Worm (Caenorhabditis elegans) whole organism, dauer: ENCODE data around the gene C56A3.4.

ENCODE experiments used
- unc-62 ChIP-seq: sonication (generic microtip); optimal IDR thresholded peaks from 2 replicates; lab custom pipeline; 2017; ENCODE audit warnings: missing biosample characterization, missing genetic modification reagents, missing genetic modification characterization

The C56A3.4 gene

ce11 chrV:13566967-13567366 lies 15.4 kb upstream of the C56A3.4 start:
- no peak for TF ChIP-seq unc-62 (GFP tag; lab: Kevin White, UChicago)

ce11 chrV:13565781-13566180 lies 14.2 kb upstream of the C56A3.4 start, which contains the start of gene slrp-1:
TSS of gene slrp-1 (plus strand) at chrV:13565863.
- TF ChIP-seq unc-62 (GFP tag; lab: Kevin White, UChicago), result no peak

- no peak for TF ChIP-seq unc-62 (GFP tag; lab: Kevin White, UChicago)
These were observed 13.6 kb upstream of the C56A3.4 start for ce11 chrV:13565197-13565596.

- TF ChIP-seq unc-62 (GFP tag; lab: Kevin White, UChicago), result no peak
These were observed 12.3 kb upstream of the C56A3.4 start, which contains the start of gene grl-17 for ce11 chrV:13563841-13564240. TSS of gene grl-17 (minus strand) at chrV:13563941.

DNA sequence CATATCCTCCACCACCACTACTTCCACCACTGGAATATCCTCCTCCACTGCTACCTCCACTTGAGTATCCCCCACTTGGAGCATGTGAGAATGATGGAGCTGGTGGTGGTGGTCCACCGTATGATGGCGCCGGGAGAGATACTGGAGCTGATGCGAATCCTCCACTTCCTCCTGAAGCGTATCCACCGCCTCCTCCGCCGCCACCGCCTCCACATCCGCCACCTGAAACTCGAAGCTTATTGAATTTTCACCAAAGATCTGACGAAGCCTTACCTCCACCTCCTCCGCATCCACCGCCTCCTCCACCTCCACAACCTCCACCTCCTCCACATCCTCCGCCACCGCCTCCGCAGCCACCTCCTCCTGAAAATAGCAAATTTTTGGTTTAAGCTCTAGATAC lies 11.2 kb upstream of the C56A3.4 start:
- no peak for TF ChIP-seq unc-62 (GFP tag; lab: Kevin White, UChicago)

- no peak for TF ChIP-seq unc-62 (GFP tag; lab: Kevin White, UChicago)
These were observed 8.4 kb upstream of the C56A3.4 start, which contains the start of gene C56A3.8 for ce11 chrV:13559978-13560377. TSS of gene C56A3.8 (plus strand) at chrV:13560278.

DNA sequence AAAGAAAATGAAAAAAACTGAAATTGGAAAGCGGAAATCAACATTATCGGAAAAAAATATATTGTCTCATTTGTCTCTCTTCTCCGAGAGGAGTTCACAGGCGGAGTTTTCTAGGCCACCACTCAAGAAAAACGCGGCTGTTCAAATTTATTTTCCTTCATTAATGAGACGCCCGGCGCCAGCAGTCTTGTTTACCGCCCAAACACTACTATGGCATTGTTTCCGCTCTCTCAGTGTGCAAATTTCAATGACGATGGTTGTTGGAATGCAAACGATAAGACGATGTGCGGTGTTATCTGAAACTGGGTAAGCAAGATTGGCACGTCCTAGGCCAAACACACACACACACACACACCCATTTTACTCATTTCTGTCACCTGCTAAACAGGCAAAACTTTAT lies 5.2 kb upstream of the C56A3.4 start, which contains the start of gene cav-2:
cav-2 (plus strand) TSS at position 359 of the 400 bp plus-strand sequence.
- TF ChIP-seq unc-62 (GFP tag; lab: Kevin White, UChicago), result no peak

ce11 chrV:13556297-13556696 lies 4.7 kb upstream of the C56A3.4 start, which contains the start of gene C56A3.6:
TSS of gene C56A3.6 (minus strand) at chrV:13556397.
- TF ChIP-seq unc-62 (GFP tag; lab: Kevin White, UChicago), result no peak

DNA sequence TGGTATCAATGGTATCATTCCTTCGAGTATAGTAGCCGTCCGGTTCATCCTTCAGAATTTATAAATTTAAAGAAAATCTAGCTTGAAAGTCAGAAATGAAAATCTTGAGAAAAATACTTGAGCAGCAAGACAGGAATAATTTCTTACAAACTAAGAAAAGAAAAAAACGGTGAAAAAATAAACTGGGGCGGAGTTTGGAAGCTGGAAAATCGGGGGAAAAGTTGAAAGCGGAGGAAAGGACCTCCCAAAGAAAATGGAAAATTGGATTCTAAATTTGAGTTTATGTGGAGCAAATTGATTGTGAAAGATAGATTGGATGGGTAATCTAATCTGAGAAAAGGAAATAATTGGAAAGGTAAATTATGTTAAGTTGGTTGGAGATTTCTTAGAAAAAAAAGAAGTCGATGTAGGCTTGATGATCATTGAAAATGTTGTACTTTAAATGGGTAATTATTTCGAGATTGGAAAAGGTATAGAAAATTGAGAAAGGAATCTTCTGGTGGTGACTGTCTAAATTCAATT lies 15.4 kb downstream of the C56A3.4 start, which contains the start of gene frpr-5:
frpr-5 (minus strand) TSS at position 51 of the 522 bp plus-strand sequence.
- TF ChIP-seq unc-62 (GFP tag; lab: Kevin White, UChicago), result no peak

ce11 chrV:13532469-13532868 lies 19.1 kb downstream of the C56A3.4 start:
- no peak for TF ChIP-seq unc-62 (GFP tag; lab: Kevin White, UChicago)

DNA sequence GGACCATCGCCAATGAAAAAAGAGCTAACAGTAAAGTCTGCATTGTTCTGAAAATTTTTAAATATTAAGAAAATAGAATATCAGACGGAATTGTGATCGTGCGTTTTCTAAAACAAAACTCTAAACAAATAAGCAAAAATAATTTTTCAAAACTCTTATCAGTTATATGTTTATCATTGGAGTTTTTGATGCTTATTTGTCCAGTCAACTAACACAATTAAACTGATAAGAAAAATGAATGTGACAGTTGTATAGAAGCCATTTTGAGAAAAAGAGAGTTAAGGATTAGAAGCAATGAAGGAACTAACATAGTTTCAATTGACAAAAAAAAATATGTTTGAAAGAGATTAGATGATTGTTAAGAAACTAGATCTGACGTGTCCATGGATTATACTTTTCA lies 20.9 kb downstream of the C56A3.4 start, which contains the start of gene ttr-44:
ttr-44 (minus strand) TSS at position 47 of the 400 bp plus-strand sequence.
- TF ChIP-seq unc-62 (GFP tag; lab: Kevin White, UChicago), result no peak

- TF ChIP-seq unc-62 (GFP tag; lab: Kevin White, UChicago), result no peak
These were observed 22.4 kb downstream of the C56A3.4 start for ce11 chrV:13529165-13529564.

ce11 chrV:13523194-13523593 lies 28.4 kb downstream of the C56A3.4 start, which contains the start of gene R11G10.3:
TSS of gene R11G10.3 (plus strand) at chrV:13523494.
- no peak for TF ChIP-seq unc-62 (GFP tag; lab: Kevin White, UChicago)

DNA sequence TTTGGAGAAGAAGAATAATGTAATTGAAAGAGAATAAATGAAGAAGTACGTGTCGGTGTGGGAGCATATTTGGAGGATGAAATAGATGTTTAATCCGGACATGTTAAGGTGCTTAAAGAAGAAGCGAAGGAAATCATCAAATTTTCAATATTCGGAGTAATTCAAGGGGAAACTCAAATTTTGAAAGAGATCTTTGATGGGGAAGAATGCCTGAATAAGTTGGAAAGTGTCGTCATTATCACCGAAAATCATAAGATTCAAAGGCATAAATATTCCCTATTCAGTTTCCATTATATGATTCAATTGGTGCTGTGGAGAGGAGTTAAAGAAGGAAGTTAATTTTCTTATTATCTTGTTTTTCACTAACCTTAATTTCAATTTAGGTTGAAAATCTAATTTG lies 36.4 kb downstream of the C56A3.4 start, which contains the start of gene semi-1:
semi-1 (minus strand) TSS at position 101 of the 400 bp plus-strand sequence.
- no peak for TF ChIP-seq unc-62 (GFP tag; lab: Kevin White, UChicago)

DNA sequence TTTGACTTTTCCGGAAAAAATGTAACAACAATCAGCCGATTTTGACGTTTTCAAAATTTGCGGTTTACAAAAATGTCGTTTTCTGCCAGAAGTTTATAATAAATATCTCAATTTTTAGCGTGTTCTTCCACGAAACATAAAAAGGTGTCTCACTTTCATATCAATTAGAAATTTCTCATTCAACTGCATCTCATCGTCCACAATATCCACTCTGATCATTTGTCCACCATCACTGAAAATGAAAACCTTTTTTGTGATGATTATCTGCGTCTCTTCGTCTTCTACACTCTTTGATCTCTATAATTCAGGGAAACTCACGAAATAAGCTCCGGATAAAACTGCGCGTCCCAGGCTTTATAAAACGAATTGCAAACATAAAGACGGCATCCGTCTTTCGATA lies 39.0 kb downstream of the C56A3.4 start:
- no peak for TF ChIP-seq unc-62 (GFP tag; lab: Kevin White, UChicago)

- TF ChIP-seq unc-62 (GFP tag; lab: Kevin White, UChicago), result no peak
These were observed 39.9 kb downstream of the C56A3.4 start, which contains the start of gene avr-15 for ce11 chrV:13511618-13512017. TSS of gene avr-15 (minus strand) at chrV:13511718.

DNA sequence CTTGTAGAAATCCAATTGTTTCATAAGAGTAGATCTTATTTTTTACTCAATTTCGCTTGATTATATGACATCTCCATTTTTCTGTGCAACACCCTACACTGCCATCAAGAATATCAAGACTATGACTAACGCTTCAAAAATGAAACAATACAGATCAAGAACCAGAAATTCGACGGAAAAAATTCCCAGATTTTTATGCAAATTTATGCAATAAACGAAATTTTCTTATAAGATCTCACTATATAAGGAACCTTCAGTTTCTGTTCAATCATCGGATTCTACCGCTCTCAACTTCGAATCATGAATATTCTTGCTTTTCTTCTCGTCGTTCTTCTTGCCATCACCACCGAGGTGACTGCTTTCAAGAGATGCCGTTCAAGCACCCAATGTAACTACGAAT lies 45.2 kb downstream of the C56A3.4 start, which contains the start of gene R11G10.4:
R11G10.4 (plus strand) TSS at position 301 of the 400 bp plus-strand sequence.
- TF ChIP-seq unc-62 (GFP tag; lab: Kevin White, UChicago), result no peak
